Fruit fly (Drosophila melanogaster): ENCODE results near the gene hng3.
A peak's percentile ranks its signal among the peaks of the same experiment; 100 is the strongest.

The hng3 gene

dm6 chr3L:711839-712553, 43.3 kb downstream of the hng3 start, which contains the start of gene CG13896 (continued):
- TF ChIP-seq ind (GFP tag; optimal IDR thresholded peaks at IDR 0.05) (peak; percentile 85), CG6254 (GFP tag; optimal IDR thresholded peaks at IDR 0.05) (peak; percentile 61), CrebB (tag; optimal IDR thresholded peaks at IDR 0.05) (peak; percentile 56), Scr (GFP tag; IDR thresholded peaks at IDR 0.05; ENCODE audit: partially characterized antibody) (peak; percentile 79), kah (GFP tag; optimal IDR thresholded peaks at IDR 0.05) (peak; percentile 58), Dbx (GFP tag; IDR thresholded peaks at IDR 0.05) (peak; percentile 88), CG1792 (GFP tag; optimal IDR thresholded peaks at IDR 0.05) (peak; percentile 78), ken (GFP tag; IDR thresholded peaks at IDR 0.05) (peak; percentile 90), gem (tag; optimal IDR thresholded peaks at IDR 0.05) (peak; percentile 84), Ada2b (GFP tag; IDR thresholded peaks at IDR 0.05) (peak; percentile 66; the same call in 1 of the 2 replicates), slbo (GFP tag; IDR thresholded peaks at IDR 0.05) (peak; percentile 95), fu2 (GFP tag; optimal IDR thresholded peaks at IDR 0.05) (peak; percentile 78), usp (GFP tag; optimal IDR thresholded peaks at IDR 0.05) (no peak), CG16815 (GFP tag; optimal IDR thresholded peaks at IDR 0.05) (peak; percentile 85), Gsc (GFP tag; IDR thresholded peaks at IDR 0.05) (no peak; the same call in 1 of the 2 replicates), Hey (tag; optimal IDR thresholded peaks at IDR 0.05) (peak; percentile 36), Oli (tag; optimal IDR thresholded peaks at IDR 0.05) (peak; percentile 36), nmo (GFP tag; optimal IDR thresholded peaks at IDR 0.05) (peak; percentile 80), Jarid2 (GFP tag; optimal IDR thresholded peaks at IDR 0.05) (peak; percentile 54), CG2712 (tag; optimal IDR thresholded peaks at IDR 0.05) (peak; percentile 87), unc-4 (GFP tag; IDR thresholded peaks at IDR 0.05; ENCODE audit: partially characterized antibody) (peak; percentile 67), esg (GFP tag; conservative IDR thresholded peaks at IDR 0.05) (peak; percentile 69), CG30431 (GFP tag; optimal IDR thresholded peaks at IDR 0.05) (peak; percentile 84), CG11456 (GFP tag; IDR thresholded peaks at IDR 0.05) (peak; percentile 98), lmd (GFP tag; IDR thresholded peaks at IDR 0.05) (peak; percentile 86), CG8765 (GFP tag; IDR thresholded peaks at IDR 0.05) (peak; percentile 64; the same call in 1 of the 2 replicates), CG17361 (GFP tag; IDR thresholded peaks at IDR 0.05) (peak; percentile 82), CG11695 (GFP tag; IDR thresholded peaks at IDR 0.05) (peak; percentile 76; the same call in 2 of the 3 replicates), Hr51 (GFP tag; optimal IDR thresholded peaks at IDR 0.05) (peak; percentile 84 to 87), MESR4 (GFP tag; optimal IDR thresholded peaks at IDR 0.05) (no peak), CG14050 (GFP tag; IDR thresholded peaks at IDR 0.05) (peak; percentile 54), Nf-YB (GFP tag; optimal IDR thresholded peaks at IDR 0.05) (peak; percentile 50), CG7271 (tag; optimal IDR thresholded peaks at IDR 0.05) (peak; percentile 72), CG13624 (GFP tag; optimal IDR thresholded peaks at IDR 0.05) (peak; percentile 85), bcd (GFP tag; optimal IDR thresholded peaks at IDR 0.05) (peak; percentile 89), gsb (GFP tag; IDR thresholded peaks at IDR 0.05) (peak; percentile 65), CG17912 (GFP tag; optimal IDR thresholded peaks at IDR 0.05) (peak; percentile 58), Ets65A (GFP tag) (peak; percentile 100), ems (GFP tag; optimal IDR thresholded peaks at IDR 0.05) (peak; percentile 78), Sin3A (optimal IDR thresholded peaks at IDR 0.05) (no peak), HLH54F (GFP tag; optimal IDR thresholded peaks at IDR 0.05) (peak; percentile 90), Nf-YA (GFP tag; IDR thresholded peaks at IDR 0.05) (peak; percentile 67), Meics (GFP tag; optimal IDR thresholded peaks at IDR 0.05) (peak; percentile 88), NK7.1 (GFP tag; optimal IDR thresholded peaks at IDR 0.05) (peak; percentile 57), CG3847 (GFP tag; IDR thresholded peaks at IDR 0.05) (peak; percentile 73), rib (GFP tag; IDR thresholded peaks at IDR 0.05) (no peak), CG17802 (tag; optimal IDR thresholded peaks at IDR 0.05) (peak; percentile 71), CG15479 (GFP tag; optimal IDR thresholded peaks at IDR 0.05) (no peak), dpn (GFP tag; optimal IDR thresholded peaks at IDR 0.05) (peak; percentile 92 to 93), CG1602 (GFP tag; optimal IDR thresholded peaks at IDR 0.05) (peak; percentile 92)

All from whole organism, embryonic.